Fruit fly (Drosophila melanogaster) whole organism, embryonic: Measurements from ENCODE around the gene bab2.

Source experiments
- CG1529 ChIP-seq: fragments of 200-800 bp; sonication (Bioruptor generic); optimal IDR thresholded peaks from 3 replicates; lab custom pipeline; 2018; ENCODE audit warnings: missing biosample characterization, missing genetic modification characterization
- CG30403 ChIP-seq: fragments of 200-800 bp; sonication (Bioruptor generic); optimal IDR thresholded peaks from 3 replicates; lab custom pipeline; 2016; ENCODE audit warnings: missing biosample characterization, missing genetic modification characterization
- CG8478 ChIP-seq: fragments of >200 bp; optimal IDR thresholded peaks from 2 replicates; lab custom pipeline; 2018
- Dp ChIP-seq: fragments of 200-800 bp; sonication (Bioruptor generic); optimal IDR thresholded peaks from 2 replicates; lab custom pipeline; 2018; ENCODE audit warnings: missing biosample characterization, mild to moderate bottlenecking, missing genetic modification characterization, moderate library complexity
- Ets97D ChIP-seq: fragments of 200-800 bp; sonication (Bioruptor generic); optimal IDR thresholded peaks from 3 replicates; lab custom pipeline; 2016; ENCODE audit warnings: missing biosample characterization, missing genetic modification characterization
- dati ChIP-seq: fragments of 200-800 bp; sonication (Bioruptor generic); IDR thresholded peaks from 2 replicates; pipeline ENCODE4 v1.3.6; 2022; ENCODE audit warnings: missing biosample characterization, missing genetic modification characterization
- insv ChIP-seq, 2 experiments: fragments of 200-800 bp; sonication (Bioruptor generic); optimal IDR thresholded peaks; 3 replicates each; lab custom pipeline; 2016 to 2018; ENCODE audit warnings: missing biosample characterization in 2 of 2, missing genetic modification characterization in 2 of 2
- maf-S ChIP-seq: fragments of 200-800 bp; sonication (Bioruptor generic); optimal IDR thresholded peaks from 2 replicates; lab custom pipeline; 2016; ENCODE audit warnings: missing biosample characterization, missing genetic modification characterization
- nerfin-1 ChIP-seq: fragments of 200-800 bp; sonication (Bioruptor generic); optimal IDR thresholded peaks from 3 replicates; lab custom pipeline; 2019; ENCODE audit warnings: missing biosample characterization, mild to moderate bottlenecking, missing genetic modification characterization, moderate library complexity
- slou ChIP-seq: fragments of 200-800 bp; sonication (Bioruptor generic); optimal IDR thresholded peaks from 3 replicates; lab custom pipeline; 2016; ENCODE audit warnings: missing biosample characterization, missing genetic modification characterization
- ssp ChIP-seq: fragments of 200-800 bp; sonication (Bioruptor generic); IDR thresholded peaks from 2 replicates; pipeline ENCODE4 v1.3.6; 2022; ENCODE audit warnings: missing biosample characterization, missing genetic modification characterization

DNA sequence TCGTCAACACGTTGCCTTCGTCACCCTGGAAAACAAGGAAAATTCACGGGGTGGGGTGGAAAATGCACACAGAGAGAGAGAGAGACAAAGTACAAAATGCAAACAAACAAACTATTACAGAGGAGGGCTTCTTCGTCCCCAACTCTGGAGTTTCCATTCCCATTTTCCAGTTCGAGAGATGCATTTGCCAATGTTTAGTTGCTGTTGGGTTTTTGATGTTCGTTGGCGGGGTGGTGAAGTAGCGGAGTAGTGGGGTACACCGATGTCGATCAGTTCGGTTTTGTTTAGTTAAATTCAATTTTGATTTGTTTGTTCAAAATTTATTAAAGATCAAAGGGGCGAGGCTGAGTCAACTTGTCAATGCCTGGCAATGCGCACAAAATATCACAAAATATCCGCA lies 59.5 kb downstream of the bab2 start:
- TF ChIP-seq CG30403 (GFP tag; lab: Kevin White, UChicago) (no peak), dati (GFP tag; lab: Robert Waterston, UW) (no peak), Dp (no peak), nerfin-1 (tag; lab: Kevin White, UChicago) (no peak), maf-S (GFP tag; lab: Kevin White, UChicago) (no peak), CG8478 (lab: Kevin White, UChicago) (no peak), ssp (GFP tag; lab: Robert Waterston, UW) (no peak), insv (GFP tag; optimal IDR thresholded peaks at IDR 0.05; lab: Kevin White, UChicago) (no peak), Ets97D (GFP tag; lab: Kevin White, UChicago) (no peak), CG1529 (no peak), slou (GFP tag; lab: Kevin White, UChicago) (no peak)
